Worm (Caenorhabditis elegans) whole organism, early embryonic: Measurements from ENCODE around the gene E01B7.2.

ENCODE experiments used
- flt-1 ChIP-seq: fragments of 200-800 bp; sonication (Bioruptor generic); IDR thresholded peaks from 2 replicates; pipeline ENCODE4 v1.3.6; 2022; ENCODE audit warnings: missing genetic modification characterization, missing compliant biosample characterization
- hnd-1 ChIP-seq: sonication (generic microtip); optimal IDR thresholded peaks from 2 replicates; lab custom pipeline; 2016; ENCODE audit warnings: missing genetic modification characterization, missing compliant biosample characterization
- scrt-1 ChIP-seq: fragments of 200-800 bp; sonication (Bioruptor generic); IDR thresholded peaks from 2 replicates; pipeline ENCODE4 v1.3.6; 2022; ENCODE audit warnings: missing genetic modification characterization, missing compliant biosample characterization
- tbx-11 ChIP-seq: fragments of 200-800 bp; sonication (Bioruptor generic); IDR thresholded peaks from 2 replicates; pipeline ENCODE4 v1.3.6; 2022; ENCODE audit warnings: missing genetic modification characterization, missing compliant biosample characterization
- tbx-37 ChIP-seq: fragments of 200-800 bp; sonication (Bioruptor generic); conservative IDR thresholded peaks from 2 replicates; pipeline ENCODE4 v1.3.6; 2022; ENCODE audit warnings: missing genetic modification reagents, missing genetic modification characterization, missing compliant biosample characterization

DNA sequence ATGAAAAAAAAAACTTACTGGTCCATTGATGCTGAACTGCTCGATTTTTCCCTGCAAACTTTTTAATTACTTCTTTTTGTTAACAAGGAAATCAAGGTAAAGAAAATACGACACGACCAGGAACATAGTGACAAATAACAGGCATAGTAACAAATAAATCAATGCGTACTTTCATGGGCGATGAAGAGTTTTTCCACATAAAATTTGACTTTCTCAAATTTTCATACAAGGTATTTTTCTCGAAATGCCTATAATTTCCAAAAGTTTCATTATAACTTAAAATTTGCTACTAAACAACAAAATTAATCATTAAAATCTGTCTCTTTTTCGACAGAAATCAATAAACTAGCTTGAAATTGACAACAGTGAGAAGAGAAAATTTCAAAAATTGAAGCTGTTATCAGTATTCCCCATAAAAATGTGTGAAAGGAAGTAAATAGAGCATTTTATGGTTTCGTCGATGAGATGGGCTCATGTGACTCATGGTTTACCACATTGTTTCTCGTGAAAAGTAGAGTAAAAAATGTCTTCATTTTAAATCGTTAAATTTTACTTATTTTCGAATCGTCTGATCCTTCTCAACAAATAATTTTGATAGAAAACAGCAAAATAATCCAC lies 24.7 kb upstream of the E01B7.2 start, which contains the start of gene fbxa-156:
- TF ChIP-seq scrt-1 (GFP tag; lab: Robert Waterston, UW) (no peak), flt-1 (GFP tag; lab: Robert Waterston, UW) (no peak), tbx-37 (GFP tag; lab: Robert Waterston, UW) (no peak), tbx-11 (GFP tag; lab: Robert Waterston, UW) (no peak), hnd-1 (tag; lab: Kevin White, UChicago) (no peak)
